Worm (Caenorhabditis elegans) whole organism, L1 larva: ENCODE results near the gene F14D7.8.

ENCODE experiments used
- C16A3.4 ChIP-seq: fragments of 150-350 bp; optimal IDR thresholded peaks from 2 replicates; lab custom pipeline; 2014; ENCODE audit warnings: missing biosample characterization, missing genetic modification characterization
- efl-1 ChIP-seq, 4 experiments: fragments of 150-350 bp; optimal IDR thresholded peaks in 3 of 4; peaks in 1 of 4; 1 replicate in 1 of 4; 2 replicates in 3 of 4; lab custom pipeline; 2014; ENCODE audit warnings: missing biosample characterization in 2 of 4, missing genetic modification characterization in 2 of 4, missing genetic modification reagents in 2 of 4
- egl-27 ChIP-seq, 2 experiments: fragments of 150-350 bp in 1 of 2; sonication (generic microtip); optimal IDR thresholded peaks; 3 replicates each; lab custom pipeline; 2017 to 2018; ENCODE audit warnings: missing biosample characterization in 2 of 2, missing genetic modification characterization in 2 of 2, missing genetic modification reagents in 2 of 2
- elt-3 ChIP-seq, 6 experiments: fragments of 150-350 bp in 1 of 6; sonication (generic microtip); optimal IDR thresholded peaks; 2 replicates each; lab custom pipeline; 2017 to 2018; ENCODE audit warnings: missing biosample characterization in 6 of 6, missing genetic modification characterization in 6 of 6, inconsistent platforms in 1 of 6
- hlh-17 ChIP-seq: fragments of 200-800 bp; sonication (Bioruptor generic); optimal IDR thresholded peaks from 2 replicates; lab custom pipeline; 2018; ENCODE audit warnings: missing genetic modification characterization, mild to moderate bottlenecking, missing compliant biosample characterization, moderate library complexity, borderline replicate concordance
- lin-39 ChIP-seq: fragments of 150-350 bp; optimal IDR thresholded peaks from 2 replicates; lab custom pipeline; 2014; ENCODE audit warnings: missing biosample characterization, missing genetic modification reagents, missing genetic modification characterization
- lir-3 ChIP-seq: sonication (generic microtip); optimal IDR thresholded peaks from 2 replicates; lab custom pipeline; 2016; ENCODE audit warnings: mild to moderate bottlenecking, missing genetic modification characterization, moderate library complexity, missing compliant biosample characterization; ENCODE audit not compliant: poor library complexity
- lsy-2 ChIP-seq, 2 experiments: fragments of 150-350 bp; optimal IDR thresholded peaks; 2 replicates each; lab custom pipeline; 2014; ENCODE audit warnings: missing biosample characterization in 2 of 2, missing genetic modification characterization in 2 of 2
- nhr-237 ChIP-seq: fragments of 150-350 bp; optimal IDR thresholded peaks from 2 replicates; lab custom pipeline; 2014; ENCODE audit warnings: missing biosample characterization, missing genetic modification characterization
- rnt-1 ChIP-seq: sonication (generic microtip); optimal IDR thresholded peaks from 2 replicates; lab custom pipeline; 2016; ENCODE audit warnings: mild to moderate bottlenecking, missing genetic modification characterization, moderate library complexity, missing compliant biosample characterization
- skn-1 ChIP-seq: fragments of 150-350 bp; optimal IDR thresholded peaks from 2 replicates; lab custom pipeline; 2014; ENCODE audit warnings: missing biosample characterization, missing genetic modification characterization
- snpc-4 ChIP-seq: fragments of 150-350 bp; optimal IDR thresholded peaks from 2 replicates; lab custom pipeline; 2014; ENCODE audit warnings: missing biosample characterization, missing genetic modification characterization
- ztf-4 ChIP-seq: fragments of 150-350 bp; optimal IDR thresholded peaks from 2 replicates; lab custom pipeline; 2014; ENCODE audit warnings: missing biosample characterization, missing genetic modification characterization

ce11 chrV:14316525-14316924, 3.9 kb upstream of the F14D7.8 start, which contains the start of gene F47B8.2:
- TF ChIP-seq ztf-4 (tag; lab: Kevin White, UChicago) = no peak
- no peak for TF ChIP-seq lir-3 (tag; lab: Kevin White, UChicago)
- no peak for TF ChIP-seq elt-3 (tag; optimal IDR thresholded peaks at IDR 0.05; lab: Kevin White, UChicago)
- TF ChIP-seq hlh-17 (GFP tag; lab: Kevin White, UChicago) = no peak
- TF ChIP-seq lin-39 (tag; lab: Kevin White, UChicago) = no peak
- TF ChIP-seq skn-1 (tag; lab: Kevin White, UChicago) = no peak
- TF ChIP-seq nhr-237 (tag; lab: Kevin White, UChicago) = no peak
- TF ChIP-seq egl-27 (tag; optimal IDR thresholded peaks at IDR 0.05; lab: Kevin White, UChicago) = no peak
- TF ChIP-seq C16A3.4 (tag; lab: Kevin White, UChicago) = no peak
- TF ChIP-seq snpc-4 (tag; lab: Kevin White, UChicago) = no peak
- no peak for TF ChIP-seq lsy-2 (tag; optimal IDR thresholded peaks at IDR 0.05; lab: Kevin White, UChicago)
- TF ChIP-seq rnt-1 (tag; lab: Kevin White, UChicago) = no peak
- no peak for TF ChIP-seq efl-1 (optimal IDR thresholded peaks at IDR 0.05; lab: Kevin White, UChicago)
- no peak for TF ChIP-seq efl-1 (GFP tag; optimal IDR thresholded peaks at IDR 0.05 in 1 of 2; lab: Kevin White, UChicago)
